Fruit fly (Drosophila melanogaster): Measurements from ENCODE around the gene Eaf6.

- TF ChIP-seq CG5245 (GFP tag; optimal IDR thresholded peaks at IDR 0.05) (peak; percentile 67), Usf (GFP tag; optimal IDR thresholded peaks at IDR 0.05) (peak; percentile 58), nerfin-2 (GFP tag; IDR thresholded peaks at IDR 0.05; ENCODE audit: partially characterized antibody) (no peak), crol (GFP tag; IDR thresholded peaks at IDR 0.05) (no peak), Trl (optimal IDR thresholded peaks at IDR 0.05) (no peak), Trl (GFP tag; optimal IDR thresholded peaks at IDR 0.05) (peak; percentile 55), CG10979 (tag; optimal IDR thresholded peaks at IDR 0.05) (peak; percentile 79), CG6854 (GFP tag; optimal IDR thresholded peaks at IDR 0.05) (peak; percentile 85), gsb (GFP tag; IDR thresholded peaks at IDR 0.05) (peak; percentile 76), CG8290 (GFP tag; optimal IDR thresholded peaks at IDR 0.05) (peak; percentile 37), CG8290 (tag; optimal IDR thresholded peaks at IDR 0.05) (peak in 1 of 2 experiments; percentile 83), CG8478 (optimal IDR thresholded peaks at IDR 0.05) (no peak), pho (GFP tag; optimal IDR thresholded peaks at IDR 0.05) (peak; percentile 75), pnt (GFP tag; optimal IDR thresholded peaks at IDR 0.05) (peak; percentile 55), Myb (GFP tag; optimal IDR thresholded peaks at IDR 0.05) (peak; percentile 56), CG2129 (GFP tag; IDR thresholded peaks at IDR 0.05; ENCODE audit: partially characterized antibody) (no peak)
Measured at dm6 chr3L:5577250-5578138, 30.6 kb downstream of the Eaf6 start, which contains the start of gene Msr-110.
